Worm (Caenorhabditis elegans): ENCODE results near the gene ugt-49.

DNA sequence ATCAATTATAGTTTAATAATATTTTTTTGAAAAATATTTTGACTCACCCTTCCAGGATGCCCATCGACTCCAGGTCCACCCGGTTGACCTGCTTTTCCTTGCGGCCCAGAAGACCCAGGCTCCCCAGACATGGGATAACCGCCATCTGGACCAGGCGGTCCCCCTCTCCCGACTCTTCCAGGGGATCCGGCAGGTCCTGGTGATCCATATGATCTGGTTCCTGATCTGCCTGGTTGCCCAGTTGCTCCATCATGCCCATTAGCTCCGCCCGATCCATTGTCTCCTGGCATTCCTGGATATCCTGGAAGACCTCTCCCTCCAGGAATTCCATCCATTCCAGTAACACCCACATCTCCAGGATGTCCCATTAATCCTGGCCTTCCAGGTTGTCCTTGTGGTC is 21.6 kb downstream of the ugt-49 start:
- TF ChIP-seq flt-1 (GFP tag; IDR thresholded peaks at IDR 0.05) (no peak), ceh-36 (tag; optimal IDR thresholded peaks at IDR 0.05) (no peak), ama-1 (optimal IDR thresholded peaks at IDR 0.05) (no peak), aly-1 (tag; optimal IDR thresholded peaks at IDR 0.05) (no peak), F13C5.2 (tag; optimal IDR thresholded peaks at IDR 0.05) (no peak), sea-1 (GFP tag; conservative IDR thresholded peaks at IDR 0.05) (no peak), hmg-4 (GFP tag; optimal IDR thresholded peaks at IDR 0.05) (no peak), tbx-11 (GFP tag; IDR thresholded peaks at IDR 0.05) (no peak), tra-4 (tag; optimal IDR thresholded peaks at IDR 0.05) (no peak), scrt-1 (GFP tag; IDR thresholded peaks at IDR 0.05) (no peak), pes-1 (GFP tag; IDR thresholded peaks at IDR 0.05) (no peak), ets-7 (tag; optimal IDR thresholded peaks at IDR 0.05) (no peak), hnd-1 (tag; optimal IDR thresholded peaks at IDR 0.05) (no peak)

All from whole organism, early embryonic.